Fruit fly (Drosophila melanogaster) whole organism, embryonic: Measurements from ENCODE around the gene Drice.

Source experiments
- B-H1 ChIP-seq: fragments of 200-800 bp; sonication (Bioruptor generic); IDR thresholded peaks from 3 replicates; pipeline ENCODE4 v1.3.6; 2022; ENCODE audit warnings: missing biosample characterization, missing genetic modification characterization
- C15 ChIP-seq: fragments of 200-800 bp; sonication (Bioruptor generic); IDR thresholded peaks from 3 replicates; pipeline ENCODE4 v1.3.6; 2022; ENCODE audit warnings: missing biosample characterization, missing genetic modification characterization
- CG10267 ChIP-seq: fragments of 200-800 bp; sonication (Bioruptor generic); optimal IDR thresholded peaks from 2 replicates; lab custom pipeline; 2018; ENCODE audit warnings: missing biosample characterization, mild to moderate bottlenecking, missing genetic modification characterization, moderate library complexity
- CG10321 ChIP-seq: fragments of 200-800 bp; sonication (Bioruptor generic); IDR thresholded peaks from 2 replicates; pipeline ENCODE4 v1.3.6; 2022; ENCODE audit warnings: missing biosample characterization, missing genetic modification characterization
- CG10366 ChIP-seq: fragments of 200-800 bp; sonication (Bioruptor generic); IDR thresholded peaks from 2 replicates; pipeline ENCODE4 v1.3.6; 2022; ENCODE audit warnings: missing biosample characterization, missing genetic modification characterization
- CG10654 ChIP-seq: fragments of 200-800 bp; sonication (Bioruptor generic); optimal IDR thresholded peaks from 2 replicates; lab custom pipeline; 2016; ENCODE audit warnings: missing biosample characterization, missing genetic modification characterization
- CG12071 ChIP-seq: fragments of 200-800 bp; sonication (Bioruptor generic); optimal IDR thresholded peaks from 3 replicates; lab custom pipeline; 2018; ENCODE audit warnings: missing biosample characterization, mild to moderate bottlenecking, missing genetic modification characterization
- CG12155 ChIP-seq: fragments of 200-800 bp; sonication (Bioruptor generic); optimal IDR thresholded peaks from 3 replicates; lab custom pipeline; 2016; ENCODE audit warnings: missing biosample characterization, missing genetic modification characterization
- CG13287 ChIP-seq: fragments of 200-800 bp; sonication (Bioruptor generic); IDR thresholded peaks from 2 replicates; pipeline ENCODE4 v1.3.6; 2022; ENCODE audit warnings: missing biosample characterization, missing genetic modification characterization; ENCODE audit not compliant: partially characterized antibody
- CG1603 ChIP-seq: fragments of 200-800 bp; sonication (Bioruptor generic); optimal IDR thresholded peaks from 2 replicates; lab custom pipeline; 2019; ENCODE audit warnings: missing biosample characterization, mild to moderate bottlenecking, missing genetic modification characterization, moderate library complexity
- CG17612 ChIP-seq: fragments of 200-800 bp; sonication (Bioruptor generic); IDR thresholded peaks from 2 replicates; pipeline ENCODE4 v1.3.6; 2022; ENCODE audit warnings: missing biosample characterization, missing genetic modification characterization
- CG18011 ChIP-seq: fragments of 200-800 bp; sonication (Bioruptor generic); optimal IDR thresholded peaks from 2 replicates; lab custom pipeline; 2017; ENCODE audit warnings: missing biosample characterization, missing genetic modification characterization, mild to moderate bottlenecking, moderate library complexity, missing genotype
- CG18476 ChIP-seq: fragments of 200-800 bp; sonication (Bioruptor generic); optimal IDR thresholded peaks from 2 replicates; lab custom pipeline; 2016; ENCODE audit warnings: missing biosample characterization, mild to moderate bottlenecking, missing genetic modification characterization
- CG2120 ChIP-seq: fragments of 200-800 bp; sonication (Bioruptor generic); optimal IDR thresholded peaks from 3 replicates; lab custom pipeline; 2016; ENCODE audit warnings: missing biosample characterization, missing genetic modification characterization
- CG31365 ChIP-seq: fragments of 200-800 bp; sonication (Bioruptor generic); optimal IDR thresholded peaks from 2 replicates; lab custom pipeline; 2018; ENCODE audit warnings: missing biosample characterization, mild to moderate bottlenecking, missing genetic modification characterization
- CG33557 ChIP-seq: fragments of 200-800 bp; sonication (Bioruptor generic); optimal IDR thresholded peaks from 2 replicates; lab custom pipeline; 2019; ENCODE audit warnings: missing biosample characterization, mild to moderate bottlenecking, missing genetic modification characterization, moderate library complexity
- CG34376 ChIP-seq: fragments of 200-800 bp; sonication (Bioruptor generic); optimal IDR thresholded peaks from 2 replicates; lab custom pipeline; 2018; ENCODE audit warnings: missing biosample characterization, mild to moderate bottlenecking, missing genetic modification characterization
- CG3838 ChIP-seq: fragments of 200-800 bp; sonication (Bioruptor generic); optimal IDR thresholded peaks from 3 replicates; lab custom pipeline; 2016; ENCODE audit warnings: missing biosample characterization, missing genetic modification characterization
- CG4404 ChIP-seq: fragments of 200-800 bp; sonication (Bioruptor generic); IDR thresholded peaks from 2 replicates; pipeline ENCODE4 v1.3.6; 2022; ENCODE audit warnings: missing biosample characterization, missing genetic modification characterization
- CG4707 ChIP-seq: fragments of 200-800 bp; sonication (Bioruptor generic); optimal IDR thresholded peaks from 2 replicates; lab custom pipeline; 2018; ENCODE audit warnings: missing biosample characterization, mild to moderate bottlenecking, missing genetic modification characterization, moderate library complexity
- CG6175 ChIP-seq: fragments of 200-800 bp; sonication (Bioruptor generic); IDR thresholded peaks from 3 replicates; pipeline ENCODE4 v1.3.6; 2022; ENCODE audit warnings: missing biosample characterization, missing genetic modification characterization
- CG7556 ChIP-seq: fragments of 200-800 bp; sonication (Bioruptor generic); optimal IDR thresholded peaks from 2 replicates; lab custom pipeline; 2017; ENCODE audit warnings: missing biosample characterization, mild to moderate bottlenecking, missing genetic modification characterization
- CG7786 ChIP-seq: fragments of 200-800 bp; sonication (Bioruptor generic); optimal IDR thresholded peaks from 2 replicates; lab custom pipeline; 2016; ENCODE audit warnings: missing biosample characterization, missing genetic modification characterization
- CG9727 ChIP-seq: fragments of 200-800 bp; sonication (Bioruptor generic); optimal IDR thresholded peaks from 3 replicates; lab custom pipeline; 2017; ENCODE audit warnings: missing biosample characterization, mild to moderate bottlenecking, missing genetic modification characterization
- CrebB ChIP-seq: fragments of 200-800 bp; sonication (Bioruptor generic); optimal IDR thresholded peaks from 3 replicates; lab custom pipeline; 2018; ENCODE audit warnings: missing biosample characterization, mild to moderate bottlenecking, missing genetic modification characterization
- D19B ChIP-seq: fragments of 200-800 bp; sonication (Bioruptor generic); optimal IDR thresholded peaks from 2 replicates; lab custom pipeline; 2017; ENCODE audit warnings: missing biosample characterization, mild to moderate bottlenecking, missing genetic modification characterization
- H15 ChIP-seq: fragments of 200-800 bp; sonication (Bioruptor generic); IDR thresholded peaks from 3 replicates; pipeline ENCODE4 v1.3.6; 2022; ENCODE audit warnings: missing biosample characterization, missing genetic modification characterization
- Max ChIP-seq: fragments of 200-800 bp; sonication (Bioruptor generic); optimal IDR thresholded peaks from 2 replicates; lab custom pipeline; 2016; ENCODE audit warnings: missing biosample characterization, mild to moderate bottlenecking, missing genetic modification characterization
- NfI ChIP-seq: fragments of 200-800 bp; sonication (Bioruptor generic); optimal IDR thresholded peaks from 3 replicates; lab custom pipeline; 2018; ENCODE audit warnings: missing biosample characterization, mild to moderate bottlenecking, missing genetic modification characterization, moderate library complexity
- Oaz ChIP-seq: fragments of 200-800 bp; sonication (Bioruptor generic); IDR thresholded peaks from 2 replicates; pipeline ENCODE4 v1.3.6; 2022; ENCODE audit warnings: missing biosample characterization, missing genetic modification characterization
- Side ChIP-seq: fragments of 200-800 bp; sonication (Bioruptor generic); optimal IDR thresholded peaks from 2 replicates; lab custom pipeline; 2016; ENCODE audit warnings: missing biosample characterization, missing genetic modification characterization
- Six4 ChIP-seq: fragments of 200-800 bp; sonication (Bioruptor generic); optimal IDR thresholded peaks from 2 replicates; lab custom pipeline; 2016; ENCODE audit warnings: missing biosample characterization, missing genetic modification characterization
- aop ChIP-seq: fragments of 200-800 bp; sonication (Bioruptor generic); IDR thresholded peaks from 2 replicates; pipeline ENCODE4 v1.3.6; 2022; ENCODE audit warnings: missing biosample characterization, missing genetic modification characterization
- az2 ChIP-seq: fragments of 200-800 bp; sonication (Bioruptor generic); optimal IDR thresholded peaks from 3 replicates; lab custom pipeline; 2016; ENCODE audit warnings: missing biosample characterization, missing genetic modification characterization
- bbx ChIP-seq: fragments of 200-800 bp; sonication (Bioruptor generic); IDR thresholded peaks from 2 replicates; pipeline ENCODE4 v1.3.6; 2022; ENCODE audit warnings: missing biosample characterization, missing genetic modification characterization; ENCODE audit not compliant: partially characterized antibody
- cato ChIP-seq: fragments of 200-800 bp; sonication (Bioruptor generic); optimal IDR thresholded peaks from 2 replicates; lab custom pipeline; 2016; ENCODE audit warnings: missing biosample characterization, missing genetic modification characterization, borderline replicate concordance
- chif ChIP-seq, 2 experiments: fragments of 200-800 bp; sonication (Bioruptor generic); optimal IDR thresholded peaks; 3 replicates each; lab custom pipeline; 2016; ENCODE audit warnings: missing biosample characterization in 2 of 2, missing genetic modification characterization in 2 of 2
- cwo ChIP-seq: fragments of 200-800 bp; sonication (Bioruptor generic); optimal IDR thresholded peaks from 3 replicates; lab custom pipeline; 2017; ENCODE audit warnings: missing biosample characterization, missing genetic modification characterization, mild to moderate bottlenecking, moderate library complexity, missing genetic modification reagents
- dati ChIP-seq: fragments of 200-800 bp; sonication (Bioruptor generic); IDR thresholded peaks from 2 replicates; pipeline ENCODE4 v1.3.6; 2022; ENCODE audit warnings: missing biosample characterization, missing genetic modification characterization
- en ChIP-seq: fragments of 200-800 bp; sonication (Bioruptor generic); optimal IDR thresholded peaks from 2 replicates; lab custom pipeline; 2016; ENCODE audit warnings: missing biosample characterization, missing genetic modification characterization
- fu2 ChIP-seq: fragments of 200-800 bp; sonication (Bioruptor generic); optimal IDR thresholded peaks from 2 replicates; lab custom pipeline; 2016; ENCODE audit warnings: missing biosample characterization, missing genetic modification characterization
- gsb ChIP-seq: fragments of 200-800 bp; sonication (Bioruptor generic); IDR thresholded peaks from 2 replicates; pipeline ENCODE4 v1.3.6; 2022; ENCODE audit warnings: missing biosample characterization, missing genetic modification characterization
- maf-S ChIP-seq: fragments of 200-800 bp; sonication (Bioruptor generic); optimal IDR thresholded peaks from 2 replicates; lab custom pipeline; 2016; ENCODE audit warnings: missing biosample characterization, missing genetic modification characterization
- nau ChIP-seq: fragments of 200-800 bp; sonication (Bioruptor generic); optimal IDR thresholded peaks from 3 replicates; lab custom pipeline; 2017; ENCODE audit warnings: missing biosample characterization, mild to moderate bottlenecking, missing genetic modification characterization, missing genetic modification reagents
- otp ChIP-seq: fragments of 200-800 bp; sonication (Bioruptor generic); IDR thresholded peaks from 3 replicates; pipeline ENCODE4, ENCODE4 v1.3.6; 2022; ENCODE audit warnings: missing biosample characterization, missing genetic modification characterization
- pho ChIP-seq: fragments of 200-800 bp; sonication (Bioruptor generic); optimal IDR thresholded peaks from 2 replicates; lab custom pipeline; 2016; ENCODE audit warnings: missing biosample characterization, missing genetic modification characterization
- pita ChIP-seq: fragments of 200-800 bp; sonication (Bioruptor generic); optimal IDR thresholded peaks from 2 replicates; lab custom pipeline; 2017; ENCODE audit warnings: missing biosample characterization, mild to moderate bottlenecking, missing genetic modification characterization
- seq ChIP-seq: fragments of 200-800 bp; sonication (Bioruptor generic); IDR thresholded peaks from 2 replicates; pipeline ENCODE4 v1.3.6; 2022; ENCODE audit warnings: missing biosample characterization, missing genetic modification characterization
- wdn ChIP-seq: fragments of 200-800 bp; sonication (Bioruptor generic); IDR thresholded peaks from 2 replicates; pipeline ENCODE4 v1.3.6; 2022; ENCODE audit warnings: missing biosample characterization, missing genetic modification characterization
- wek ChIP-seq: fragments of 200-800 bp; sonication (Bioruptor generic); optimal IDR thresholded peaks from 3 replicates; lab custom pipeline; 2018; ENCODE audit warnings: missing biosample characterization, mild to moderate bottlenecking, missing genetic modification characterization, moderate library complexity
- zen2 ChIP-seq: fragments of 200-800 bp; sonication (Bioruptor generic); IDR thresholded peaks from 3 replicates; pipeline ENCODE4 v1.3.6; 2022; ENCODE audit warnings: missing biosample characterization, missing genetic modification characterization; ENCODE audit not compliant: partially characterized antibody

Gene Drice

DNA sequence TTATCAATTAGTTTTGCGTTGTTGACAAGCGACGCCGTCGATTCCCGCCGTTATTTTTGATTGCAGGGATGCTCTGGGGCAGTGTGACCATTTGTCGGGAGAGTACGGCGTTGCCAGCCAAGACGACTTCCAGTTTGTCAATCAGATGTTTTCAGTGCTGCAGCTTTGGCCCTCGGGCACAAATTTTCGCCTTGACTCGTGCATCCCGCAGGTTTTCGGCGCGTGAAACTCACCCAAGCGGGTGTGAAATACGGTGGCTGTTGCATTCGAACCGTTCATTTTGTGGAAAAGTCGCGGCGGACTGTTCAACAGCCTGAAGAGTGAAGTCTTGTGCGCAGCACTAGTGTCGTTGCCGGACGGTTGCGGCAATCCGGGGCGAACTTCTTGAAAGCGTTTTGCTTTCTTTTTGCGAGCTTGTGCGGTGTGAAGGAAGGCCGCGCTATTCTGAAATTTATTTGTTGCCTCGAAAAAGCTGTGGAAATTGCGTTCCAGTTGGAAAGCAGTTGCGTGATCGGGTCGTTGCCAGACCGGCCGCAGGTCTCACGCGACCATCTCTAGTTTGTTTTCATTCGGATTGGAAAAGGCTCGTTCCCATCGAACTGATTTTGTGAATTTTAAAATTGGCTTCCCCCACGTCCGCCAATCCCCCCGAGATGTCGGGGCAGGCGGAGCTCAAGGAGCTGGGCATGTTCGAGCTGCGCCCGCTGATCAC lies 7.4 kb downstream of the Drice start, which contains the start of the genes ca and ncd (continued):
- no peak for TF ChIP-seq CG2120 (GFP tag; lab: Kevin White, UChicago)
- no peak for TF ChIP-seq Max (GFP tag; lab: Kevin White, UChicago)
- TF ChIP-seq CG10654 (GFP tag; lab: Kevin White, UChicago) = no peak
- no peak for TF ChIP-seq wdn (GFP tag; lab: Robert Waterston, UW)
- TF ChIP-seq CG10366 = no peak
- TF ChIP-seq CrebB (tag; lab: Kevin White, UChicago) = no peak
- no peak for TF ChIP-seq maf-S (GFP tag; lab: Kevin White, UChicago)
- no peak for TF ChIP-seq wek (GFP tag; lab: Kevin White, UChicago)
- TF ChIP-seq gsb (GFP tag; lab: Robert Waterston, UW) = no peak
- TF ChIP-seq otp (GFP tag; lab: Robert Waterston, UW) = no peak
- TF ChIP-seq en = no peak
- TF ChIP-seq zen2 = peak; percentile 54; the same call in 2 of the 3 replicates
- TF ChIP-seq CG1603 (tag; lab: Kevin White, UChicago) = no peak
- no peak for TF ChIP-seq CG18011 (GFP tag; lab: Kevin White, UChicago)
- no peak for TF ChIP-seq pho (GFP tag; lab: Kevin White, UChicago)
- TF ChIP-seq CG13287 (GFP tag; lab: Robert Waterston, UW) = peak; percentile 80
- TF ChIP-seq chif (GFP tag; optimal IDR thresholded peaks at IDR 0.05; lab: Kevin White, UChicago) = no peak
- no peak for TF ChIP-seq CG4404
- no peak for TF ChIP-seq pita (GFP tag; lab: Kevin White, UChicago)
- TF ChIP-seq B-H1 (GFP tag; lab: Robert Waterston, UW) = no peak
- TF ChIP-seq CG9727 (GFP tag; lab: Kevin White, UChicago) = no peak
- TF ChIP-seq CG33557 (GFP tag; lab: Kevin White, UChicago) = no peak
- TF ChIP-seq CG17612 = no peak
- TF ChIP-seq CG10267 (tag; lab: Kevin White, UChicago) = no peak
- peak; percentile 28 for TF ChIP-seq fu2 (GFP tag; lab: Kevin White, UChicago)
- no peak for TF ChIP-seq az2 (GFP tag; lab: Kevin White, UChicago)
- TF ChIP-seq cwo (GFP tag; lab: Kevin White, UChicago) = no peak
- no peak for TF ChIP-seq CG7556 (GFP tag; lab: Kevin White, UChicago)
- TF ChIP-seq Side = peak; percentile 3
- TF ChIP-seq CG31365 (tag; lab: Kevin White, UChicago) = no peak
- no peak for TF ChIP-seq cato (GFP tag; lab: Kevin White, UChicago)
- TF ChIP-seq CG12155 = no peak
- no peak for TF ChIP-seq CG6175
- no peak for TF ChIP-seq seq
- TF ChIP-seq NfI (GFP tag; lab: Kevin White, UChicago) = no peak
- TF ChIP-seq CG12071 (GFP tag; lab: Kevin White, UChicago) = no peak
- no peak for TF ChIP-seq nau (GFP tag; lab: Kevin White, UChicago)
- TF ChIP-seq CG3838 (GFP tag; lab: Kevin White, UChicago) = no peak
- TF ChIP-seq CG10321 (GFP tag; lab: Robert Waterston, UW) = no peak
- no peak for TF ChIP-seq C15
- no peak for TF ChIP-seq dati
- no peak for TF ChIP-seq Oaz (GFP tag; lab: Robert Waterston, UW)
- TF ChIP-seq D19B (GFP tag; lab: Kevin White, UChicago) = no peak
- TF ChIP-seq CG34376 (GFP tag; lab: Kevin White, UChicago) = no peak
- no peak for TF ChIP-seq CG4707 (GFP tag; lab: Kevin White, UChicago)
- no peak for TF ChIP-seq aop (GFP tag; lab: Robert Waterston, UW)
- TF ChIP-seq H15 (GFP tag; lab: Robert Waterston, UW) = no peak
- no peak for TF ChIP-seq Six4 (GFP tag; lab: Kevin White, UChicago)
- peak; percentile 68 for TF ChIP-seq bbx (GFP tag; lab: Robert Waterston, UW)
- no peak for TF ChIP-seq CG18476
- no peak for TF ChIP-seq CG7786 (GFP tag; lab: Kevin White, UChicago)
